Fruit fly (Drosophila melanogaster) whole organism, larva: ENCODE results near the gene mop.
A peak's percentile ranks its signal among the peaks of the same experiment; 100 is the strongest.

Source experiments
- noc ChIP-seq: fragments of 200-800 bp; sonication (Bioruptor generic); optimal IDR thresholded peaks from 3 replicates; lab custom pipeline; 2019; ENCODE audit warnings: missing biosample characterization, mild to moderate bottlenecking, missing genetic modification characterization, moderate library complexity

The mop gene

DNA sequence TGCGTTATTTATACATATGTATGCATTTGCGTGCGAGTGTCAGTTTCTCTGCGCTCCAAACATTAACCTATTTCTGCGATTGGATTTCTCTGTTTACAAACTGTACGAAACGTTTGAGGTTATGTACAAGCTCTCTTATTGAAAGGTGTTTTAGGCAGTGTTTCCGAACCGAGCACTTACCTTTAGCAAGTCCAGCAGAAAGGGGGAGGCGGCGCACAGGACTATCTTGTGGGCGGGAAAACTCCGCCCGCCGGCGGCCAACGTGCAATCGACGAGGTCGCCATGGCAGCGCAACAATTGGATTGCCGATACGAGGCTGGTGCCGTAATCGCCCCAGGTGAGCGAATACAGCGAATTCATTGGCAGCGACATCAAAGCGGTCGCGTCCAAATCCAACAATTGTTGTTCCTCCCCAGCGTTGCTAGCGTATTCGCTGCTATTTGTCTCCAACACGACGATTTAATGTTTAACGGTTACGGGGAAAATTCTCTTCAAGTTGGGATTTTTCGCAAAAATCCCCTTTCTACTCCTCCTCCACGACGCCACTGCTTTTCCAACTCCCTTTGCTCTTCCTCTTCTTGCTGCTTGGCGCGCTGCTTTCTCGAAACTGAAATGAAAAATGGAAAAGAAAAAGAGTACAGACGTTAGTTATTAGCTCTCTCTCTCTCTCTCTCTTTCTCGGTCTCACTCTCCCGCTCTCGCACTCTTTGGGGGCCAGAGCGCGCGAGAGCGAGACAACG, 19.0 kb downstream of the mop start:
- peak; percentile 86 for TF ChIP-seq noc (tag; lab: Kevin White, UChicago)

DNA sequence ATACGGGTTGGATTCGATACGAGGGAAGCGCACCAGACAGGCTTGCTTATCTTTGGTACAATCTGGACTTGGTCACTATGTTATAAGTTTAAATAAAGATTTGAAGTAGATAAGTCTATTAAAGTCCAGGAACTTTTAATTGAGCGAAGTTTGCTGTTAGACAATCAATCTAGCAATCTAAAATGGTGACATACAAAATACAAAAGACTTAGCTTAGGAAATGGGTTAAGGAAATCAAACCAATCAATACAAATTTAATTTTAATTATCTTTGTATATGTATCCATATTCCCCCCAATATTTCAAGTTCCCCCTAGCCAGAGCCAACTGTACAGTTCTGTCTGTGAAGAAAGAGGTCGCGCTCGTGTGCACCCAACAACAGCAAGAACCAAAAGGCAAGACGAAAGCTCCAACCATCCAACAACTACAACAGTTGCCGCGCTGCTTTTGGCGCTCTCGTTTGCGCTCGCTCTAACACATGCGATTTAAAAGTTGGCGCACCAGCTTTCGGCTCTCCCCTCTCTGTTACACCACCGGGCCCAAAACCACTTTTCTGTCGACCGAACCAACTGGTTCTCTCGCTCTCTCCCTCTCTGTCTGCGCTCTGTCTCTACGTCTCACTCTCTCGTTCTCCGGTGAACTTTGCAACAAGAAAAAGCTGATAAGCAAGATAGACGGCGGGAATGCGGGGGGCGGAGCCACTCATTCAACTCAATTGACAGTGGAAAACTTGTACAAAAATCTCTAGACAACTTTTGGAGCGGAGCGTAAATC, 19.8 kb downstream of the mop start:
- TF ChIP-seq noc (tag; lab: Kevin White, UChicago), result peak; percentile 93

DNA sequence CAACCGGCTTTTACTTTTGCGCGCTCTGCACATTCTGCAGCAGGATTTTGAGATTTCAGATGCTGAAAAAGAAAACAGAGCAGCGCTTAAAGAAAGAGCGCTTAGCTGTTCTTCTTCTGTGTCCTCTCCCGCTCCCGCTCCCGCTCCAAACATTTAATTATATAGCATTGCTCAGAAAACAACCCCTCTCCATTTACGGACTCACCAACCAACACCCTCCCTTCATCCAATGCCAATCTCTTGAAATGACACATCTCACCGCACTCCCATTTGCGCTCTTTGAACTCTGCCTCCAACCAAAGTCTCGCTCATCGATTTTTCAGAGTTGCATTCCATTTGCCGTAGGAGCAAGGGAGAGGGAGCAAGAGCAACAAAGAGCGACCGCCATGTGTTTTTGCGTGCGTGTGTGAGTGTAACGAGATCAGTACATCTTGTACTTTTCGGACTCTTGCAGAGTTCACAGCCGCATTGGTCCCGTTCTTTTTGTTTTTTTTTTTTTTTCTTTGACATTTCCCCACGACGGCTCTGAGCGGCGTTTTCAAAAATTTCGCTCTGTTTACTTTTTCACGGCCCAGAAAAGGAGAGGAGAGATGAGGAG, 20.8 kb downstream of the mop start:
- no peak for TF ChIP-seq noc (tag; lab: Kevin White, UChicago)

DNA sequence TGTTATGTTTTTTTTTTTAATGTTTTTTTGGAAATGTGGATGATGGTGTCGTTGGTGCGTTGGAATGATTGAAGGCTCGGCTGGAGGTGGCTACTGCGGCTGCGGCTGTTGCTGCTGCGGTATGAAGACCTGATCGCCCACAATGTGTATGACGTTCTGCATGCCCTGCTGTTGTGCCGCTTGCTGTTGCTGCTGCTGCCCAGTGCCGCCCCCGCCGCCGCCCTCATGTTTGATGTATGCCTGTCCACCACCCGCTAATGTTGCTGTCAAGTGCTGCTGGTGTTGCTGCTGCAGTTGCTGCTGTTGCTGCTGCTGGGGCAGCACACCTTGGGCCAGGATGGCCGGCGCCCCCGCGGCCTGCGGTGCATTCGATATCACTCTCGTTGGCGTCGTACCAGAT, 23.1 kb downstream of the mop start:
- TF ChIP-seq noc (tag; lab: Kevin White, UChicago), result no peak

DNA sequence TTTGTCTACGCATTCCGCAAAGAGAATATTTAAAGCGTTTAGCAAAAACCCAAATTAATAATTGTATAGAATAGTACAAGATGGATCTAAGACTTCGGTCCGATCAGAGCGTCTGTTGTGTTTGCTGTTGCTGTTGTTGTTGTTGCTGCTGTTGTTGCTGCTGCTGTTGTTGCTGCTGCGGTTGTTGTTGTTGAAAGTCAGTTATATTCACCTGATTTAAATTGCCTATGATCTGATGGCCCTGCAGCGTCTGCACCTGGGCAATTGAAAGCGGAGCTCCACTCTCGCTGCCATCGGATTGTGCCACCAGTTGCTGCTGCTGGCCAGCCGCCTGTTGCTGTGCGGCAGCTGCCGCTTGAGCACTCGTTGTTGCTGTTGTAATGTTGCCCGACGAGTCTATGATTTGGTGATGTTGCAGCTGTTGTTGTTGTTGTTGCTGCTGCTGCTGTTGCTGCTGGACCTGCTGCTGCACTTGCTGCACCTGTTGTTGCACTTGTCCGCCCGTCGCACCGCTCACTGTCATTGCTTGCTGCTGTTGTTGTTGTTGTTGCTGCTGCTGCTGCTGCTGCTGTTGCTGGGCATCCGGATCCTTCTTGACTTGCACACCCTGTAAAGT, 24.8 kb downstream of the mop start:
- TF ChIP-seq noc (tag; lab: Kevin White, UChicago), result no peak

DNA sequence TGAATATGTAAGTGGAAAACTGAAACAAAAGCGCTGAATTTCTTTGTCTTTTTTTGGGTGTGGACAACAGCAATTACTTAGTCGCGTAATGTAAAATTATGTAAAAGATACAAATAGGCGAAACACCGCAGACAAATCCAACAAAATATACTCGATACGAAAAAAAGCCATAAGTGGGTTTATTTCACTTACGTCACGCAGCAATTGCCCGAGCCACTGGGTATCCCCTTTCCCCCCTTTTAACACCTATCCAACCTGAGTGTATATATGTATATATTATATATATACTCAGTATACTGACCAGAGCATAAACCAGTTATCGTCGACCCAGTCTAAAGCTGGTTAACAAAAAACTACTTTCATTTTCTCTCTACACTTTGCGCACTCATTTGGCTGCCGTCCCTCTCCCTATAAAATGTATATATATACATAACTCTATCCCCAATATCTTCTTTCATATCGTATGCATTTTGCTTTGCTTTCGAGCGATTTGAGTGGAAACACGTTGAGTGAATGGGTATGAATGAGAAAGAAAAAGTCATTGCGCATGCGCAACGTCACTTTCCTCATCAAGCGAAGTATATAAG, 32.7 kb downstream of the mop start:
- TF ChIP-seq noc (tag; lab: Kevin White, UChicago), result no peak

DNA sequence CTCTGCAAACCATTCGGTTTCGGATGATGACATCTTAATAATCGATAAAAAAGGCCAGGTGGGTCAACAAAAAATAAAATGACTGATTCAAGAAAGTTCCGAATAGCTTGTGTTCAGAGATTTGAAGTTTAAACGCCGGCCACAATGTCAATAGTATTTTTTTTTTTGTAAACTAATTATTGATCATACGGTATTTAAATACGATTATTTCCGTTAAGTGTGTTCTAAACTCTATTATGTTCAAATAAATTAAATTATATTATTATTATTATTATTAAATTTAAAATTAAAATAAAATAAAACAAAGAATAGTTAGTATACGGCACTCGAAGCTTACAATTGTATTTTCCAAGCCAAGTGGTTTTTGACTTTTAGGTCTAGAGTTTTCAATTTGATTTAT, 42.5 kb downstream of the mop start, which contains the start of gene CG13471:
Gene CG13471 (minus strand): TSS at position 101 of the 400 bp plus-strand sequence.
- TF ChIP-seq noc (tag; lab: Kevin White, UChicago), result no peak

DNA sequence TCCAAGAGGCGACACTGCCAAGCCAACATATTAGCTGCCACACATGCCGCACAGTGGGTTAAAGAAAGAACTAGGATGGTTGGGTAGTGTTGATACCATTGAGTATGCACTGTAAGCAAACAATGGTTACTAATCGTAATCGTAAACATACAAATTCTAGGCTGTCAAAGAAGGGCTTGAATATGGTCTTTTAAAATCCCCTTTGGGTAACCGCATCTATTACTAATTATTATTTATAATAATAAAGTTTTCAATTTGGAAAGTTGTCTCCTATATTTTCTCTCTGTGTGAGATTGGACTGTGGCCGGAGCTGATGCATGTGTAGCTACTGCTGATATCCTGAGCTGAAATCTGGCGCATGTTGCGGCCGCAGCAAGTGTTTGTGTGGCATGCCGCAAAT, 44.1 kb downstream of the mop start:
- no peak for TF ChIP-seq noc (tag; lab: Kevin White, UChicago)

DNA sequence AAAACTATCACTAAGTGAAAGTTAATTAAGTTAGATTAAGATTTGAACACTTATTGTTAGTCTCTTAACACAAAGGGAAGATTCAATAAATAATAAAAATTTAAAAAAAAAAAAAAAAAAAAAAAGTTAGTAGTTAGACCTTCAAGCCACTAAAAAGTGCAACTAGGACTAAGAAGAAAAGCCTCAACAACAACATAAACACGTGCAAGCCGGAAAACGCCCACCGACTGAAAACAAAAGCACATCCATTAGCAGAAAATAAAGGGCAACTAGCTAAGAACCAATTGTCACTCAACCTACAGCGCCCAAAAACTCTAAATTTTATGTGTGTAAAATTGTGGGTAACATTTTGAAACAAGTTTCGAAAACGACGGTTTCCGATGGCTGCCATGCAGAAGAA, 47.5 kb downstream of the mop start, which contains the start of gene CG13473:
Gene CG13473 (plus strand): TSS at position 301 of the 400 bp plus-strand sequence.
- TF ChIP-seq noc (tag; lab: Kevin White, UChicago), result no peak
